Fruit fly (Drosophila melanogaster) whole organism, prepupa: ENCODE results near the gene CG7366.
A peak's percentile ranks its signal among the peaks of the same experiment; 100 is the strongest.

Experiments used
- Blimp-1 ChIP-seq: fragments of 200-800 bp; sonication (Bioruptor generic); optimal IDR thresholded peaks from 3 replicates; lab custom pipeline; 2017; ENCODE audit warnings: missing biosample characterization, missing genetic modification characterization, mild to moderate bottlenecking, moderate library complexity, missing genetic modification reagents
- CG10669 ChIP-seq: fragments of 200-800 bp; sonication (Bioruptor generic); optimal IDR thresholded peaks from 3 replicates; lab custom pipeline; 2018; ENCODE audit warnings: missing biosample characterization, mild to moderate bottlenecking, missing genetic modification characterization, moderate library complexity
- CG11762 ChIP-seq: fragments of 200-800 bp; sonication (Bioruptor generic); optimal IDR thresholded peaks from 3 replicates; lab custom pipeline; 2016; ENCODE audit warnings: missing biosample characterization, missing genetic modification characterization; ENCODE audit not compliant: insufficient read depth
- CG11902 ChIP-seq: fragments of 200-800 bp; sonication (Bioruptor generic); optimal IDR thresholded peaks from 3 replicates; lab custom pipeline; 2016; ENCODE audit warnings: missing biosample characterization, missing genetic modification characterization
- CG15336 ChIP-seq: fragments of 200-800 bp; sonication (Bioruptor generic); IDR thresholded peaks from 2 replicates; pipeline ENCODE4 v1.3.6; 2022; ENCODE audit warnings: missing biosample characterization, missing genetic modification characterization
- CG1621 ChIP-seq: fragments of 200-800 bp; sonication (Bioruptor generic); optimal IDR thresholded peaks from 3 replicates; lab custom pipeline; 2018; ENCODE audit warnings: missing biosample characterization, mild to moderate bottlenecking, missing genetic modification characterization
- CG16779 ChIP-seq: fragments of 200-800 bp; sonication (Bioruptor generic); optimal IDR thresholded peaks from 3 replicates; lab custom pipeline; 2017; ENCODE audit warnings: missing biosample characterization, mild to moderate bottlenecking, missing genetic modification characterization
- CG31627 ChIP-seq: fragments of 200-800 bp; sonication (Bioruptor generic); optimal IDR thresholded peaks from 3 replicates; lab custom pipeline; 2016; ENCODE audit warnings: missing biosample characterization, missing genetic modification characterization
- CG32006 ChIP-seq: fragments of 200-800 bp; sonication (Bioruptor generic); optimal IDR thresholded peaks from 3 replicates; lab custom pipeline; 2017; ENCODE audit warnings: missing biosample characterization, mild to moderate bottlenecking, missing genetic modification characterization
- CG3919 ChIP-seq: fragments of 200-800 bp; sonication (Bioruptor generic); optimal IDR thresholded peaks from 3 replicates; lab custom pipeline; 2016; ENCODE audit warnings: missing biosample characterization, missing genetic modification characterization
- CG4318 ChIP-seq: fragments of 200-800 bp; sonication (Bioruptor generic); optimal IDR thresholded peaks from 3 replicates; lab custom pipeline; 2017; ENCODE audit warnings: missing biosample characterization, mild to moderate bottlenecking, missing genetic modification characterization
- CG6163 ChIP-seq: fragments of 200-800 bp; sonication (Bioruptor generic); IDR thresholded peaks from 3 replicates; pipeline ENCODE4 v1.3.6; 2022; ENCODE audit warnings: missing biosample characterization, missing genetic modification characterization
- CG6276 ChIP-seq: fragments of 200-800 bp; sonication (Bioruptor generic); optimal IDR thresholded peaks from 2 replicates; lab custom pipeline; 2017; ENCODE audit warnings: missing biosample characterization, mild to moderate bottlenecking, missing genetic modification characterization
- CG6792 ChIP-seq: fragments of 200-800 bp; sonication (Bioruptor generic); optimal IDR thresholded peaks from 3 replicates; lab custom pipeline; 2016; ENCODE audit warnings: missing biosample characterization, missing genetic modification characterization
- CG6808 ChIP-seq: fragments of 200-800 bp; sonication (Bioruptor generic); optimal IDR thresholded peaks from 3 replicates; lab custom pipeline; 2017; ENCODE audit warnings: missing biosample characterization, missing genetic modification characterization, mild to moderate bottlenecking, moderate library complexity, missing genetic modification reagents
- CG6854 ChIP-seq: fragments of 200-800 bp; sonication (Bioruptor generic); optimal IDR thresholded peaks from 2 replicates; lab custom pipeline; 2017; ENCODE audit warnings: missing biosample characterization, mild to moderate bottlenecking, missing genetic modification characterization
- CG8119 ChIP-seq: fragments of 200-800 bp; sonication (Bioruptor generic); IDR thresholded peaks from 3 replicates; pipeline ENCODE4 v1.3.6; 2022; ENCODE audit warnings: missing biosample characterization, missing genetic modification characterization
- CG8319 ChIP-seq: fragments of 200-800 bp; sonication (Bioruptor generic); optimal IDR thresholded peaks from 3 replicates; lab custom pipeline; 2016; ENCODE audit warnings: missing biosample characterization, missing genetic modification characterization
- CG8632 ChIP-seq: fragments of 200-800 bp; sonication (Bioruptor generic); optimal IDR thresholded peaks from 3 replicates; lab custom pipeline; 2016; ENCODE audit warnings: missing biosample characterization, missing genetic modification characterization
- CG9139 ChIP-seq: fragments of 200-800 bp; sonication (Bioruptor generic); optimal IDR thresholded peaks from 3 replicates; lab custom pipeline; 2017; ENCODE audit warnings: missing biosample characterization, mild to moderate bottlenecking, missing genetic modification characterization
- Eip75B ChIP-seq: fragments of 200-800 bp; sonication (Bioruptor generic); optimal IDR thresholded peaks from 3 replicates; lab custom pipeline; 2016; ENCODE audit warnings: missing biosample characterization, missing genetic modification characterization
- Eip78C ChIP-seq: fragments of 200-800 bp; sonication (Bioruptor generic); peaks from one replicate; lab custom pipeline; 2016; ENCODE audit warnings: missing biosample characterization, missing genetic modification characterization
- Hr39 ChIP-seq: fragments of 200-800 bp; sonication (Bioruptor generic); optimal IDR thresholded peaks from 2 replicates; lab custom pipeline; 2016; ENCODE audit warnings: missing biosample characterization, missing genetic modification characterization
- Hr4 ChIP-seq: fragments of 200-800 bp; sonication (Bioruptor generic); optimal IDR thresholded peaks from 3 replicates; lab custom pipeline; 2016; ENCODE audit warnings: missing biosample characterization, missing genetic modification characterization
- Lpt ChIP-seq: fragments of 200-800 bp; sonication (Bioruptor generic); optimal IDR thresholded peaks from 3 replicates; lab custom pipeline; 2016; ENCODE audit warnings: missing biosample characterization, missing genetic modification characterization
- Met ChIP-seq: fragments of 200-800 bp; sonication (Bioruptor generic); optimal IDR thresholded peaks from 3 replicates; lab custom pipeline; 2016; ENCODE audit warnings: missing biosample characterization, missing genetic modification characterization
- Sox102F ChIP-seq: fragments of 200-800 bp; sonication (Bioruptor generic); optimal IDR thresholded peaks from 2 replicates; lab custom pipeline; 2016; ENCODE audit warnings: missing biosample characterization, mild to moderate bottlenecking, missing genetic modification characterization
- Sox14 ChIP-seq: fragments of 200-800 bp; sonication (Bioruptor generic); optimal IDR thresholded peaks from 3 replicates; lab custom pipeline; 2016; ENCODE audit warnings: missing biosample characterization, missing genetic modification characterization
- Sox15 ChIP-seq: fragments of 200-800 bp; sonication (Bioruptor generic); optimal IDR thresholded peaks from 3 replicates; lab custom pipeline; 2016; ENCODE audit warnings: missing biosample characterization, missing genetic modification characterization
- achi ChIP-seq: fragments of 200-800 bp; sonication (Bioruptor generic); optimal IDR thresholded peaks from 3 replicates; lab custom pipeline; 2016; ENCODE audit warnings: missing biosample characterization, missing genetic modification characterization
- acj6 ChIP-seq: fragments of 200-800 bp; sonication (Bioruptor generic); optimal IDR thresholded peaks from 3 replicates; lab custom pipeline; 2016; ENCODE audit warnings: missing biosample characterization, missing genetic modification characterization
- cyc ChIP-seq: fragments of 200-800 bp; sonication (Bioruptor generic); optimal IDR thresholded peaks from 3 replicates; lab custom pipeline; 2016; ENCODE audit warnings: missing biosample characterization, missing genetic modification characterization
- fkh ChIP-seq: fragments of 200-800 bp; sonication (Bioruptor generic); optimal IDR thresholded peaks from 3 replicates; lab custom pipeline; 2017; ENCODE audit warnings: missing biosample characterization, mild to moderate bottlenecking, missing genetic modification characterization, moderate library complexity
- lz ChIP-seq: fragments of 200-800 bp; sonication (Bioruptor generic); optimal IDR thresholded peaks from 3 replicates; lab custom pipeline; 2016; ENCODE audit warnings: missing biosample characterization, missing genetic modification characterization
- net ChIP-seq: fragments of 200-800 bp; sonication (Bioruptor generic); optimal IDR thresholded peaks from 3 replicates; lab custom pipeline; 2016; ENCODE audit warnings: missing biosample characterization, missing genetic modification characterization
- pdm3 ChIP-seq: fragments of 200-800 bp; sonication (Bioruptor generic); optimal IDR thresholded peaks from 3 replicates; lab custom pipeline; 2016; ENCODE audit warnings: missing biosample characterization, missing genetic modification characterization
- spab ChIP-seq: fragments of 200-800 bp; sonication (Bioruptor generic); optimal IDR thresholded peaks from 2 replicates; lab custom pipeline; 2017; ENCODE audit warnings: missing biosample characterization, mild to moderate bottlenecking, missing genetic modification characterization, missing genetic modification reagents
- ss ChIP-seq, 2 experiments: fragments of 200-800 bp; sonication (Bioruptor generic); optimal IDR thresholded peaks; 2 replicates in 1 of 2; 3 replicates in 1 of 2; lab custom pipeline; 2017 to 2018; ENCODE audit warnings: mild to moderate bottlenecking in 2 of 2, missing biosample characterization in 2 of 2, missing genetic modification characterization in 2 of 2, moderate library complexity in 1 of 2
- svp ChIP-seq: fragments of 200-800 bp; sonication (Bioruptor generic); peaks from one replicate; lab custom pipeline; 2016; ENCODE audit warnings: missing biosample characterization, missing genetic modification characterization
- topi ChIP-seq: fragments of 200-800 bp; sonication (Bioruptor generic); optimal IDR thresholded peaks from 3 replicates; lab custom pipeline; 2016; ENCODE audit warnings: missing biosample characterization, missing genetic modification characterization
- vri ChIP-seq: fragments of 200-800 bp; sonication (Bioruptor generic); optimal IDR thresholded peaks from 3 replicates; lab custom pipeline; 2016; ENCODE audit warnings: missing biosample characterization, mild to moderate bottlenecking, missing genetic modification characterization

CG7366 gene

dm6 chr3L:8156199-8156598 is 46.0 kb downstream of the CG7366 start (continued):
- TF ChIP-seq CG6276 (peak; percentile 36), CG6163 (GFP tag; lab: Robert Waterston, UW) (peak; percentile 68), vri (GFP tag; lab: Kevin White, UChicago) (no peak), CG11762 (GFP tag; lab: Kevin White, UChicago) (no peak), Sox15 (GFP tag; lab: Kevin White, UChicago) (no peak), CG32006 (GFP tag; lab: Kevin White, UChicago) (peak; percentile 22), CG3919 (GFP tag; lab: Kevin White, UChicago) (peak; percentile 42), CG6792 (GFP tag; lab: Kevin White, UChicago) (no peak), fkh (GFP tag; lab: Kevin White, UChicago) (no peak), Hr39 (GFP tag; lab: Kevin White, UChicago) (no peak), net (peak; percentile 15), lz (GFP tag; lab: Kevin White, UChicago) (peak; percentile 23), Sox14 (GFP tag; lab: Kevin White, UChicago) (no peak), Sox102F (GFP tag; lab: Kevin White, UChicago) (no peak)
- TF ChIP-seq, all 60 proteins: peak for 25

- no peak for TF ChIP-seq CG8319
- no peak for TF ChIP-seq Eip75B (GFP tag; lab: Kevin White, UChicago)
- TF ChIP-seq CG6163 (GFP tag; lab: Robert Waterston, UW): no peak
- TF ChIP-seq achi: no peak
- TF ChIP-seq CG15336: no peak
- no peak for TF ChIP-seq pdm3
- TF ChIP-seq CG10669: no peak
- TF ChIP-seq Blimp-1: no peak
- TF ChIP-seq Sox14 (GFP tag; lab: Kevin White, UChicago): no peak
- TF ChIP-seq lz (GFP tag; lab: Kevin White, UChicago): no peak
- TF ChIP-seq cyc (GFP tag; lab: Kevin White, UChicago): no peak
- no peak for TF ChIP-seq CG9139 (GFP tag; lab: Kevin White, UChicago)
- TF ChIP-seq CG4318 (GFP tag; lab: Kevin White, UChicago): no peak
Measured at dm6 chr3L:8155324-8155723, 46.9 kb downstream of the CG7366 start.

dm6 chr3L:8154544-8154943 is 47.7 kb downstream of the CG7366 start:
- no peak for TF ChIP-seq CG31627 (GFP tag; lab: Kevin White, UChicago)
- TF ChIP-seq Blimp-1: no peak
- peak; percentile 9 for TF ChIP-seq CG10669
- TF ChIP-seq Eip78C (GFP tag; lab: Kevin White, UChicago): peak; percentile 18
- TF ChIP-seq CG15336: peak; percentile 37; the same call in 1 of the 2 replicates
- TF ChIP-seq spab: peak; percentile 18
- peak; percentile 10 for TF ChIP-seq CG8632 (GFP tag; lab: Kevin White, UChicago)
- TF ChIP-seq CG6808 (GFP tag; lab: Kevin White, UChicago): peak; percentile 41
- peak in 1 of 2 experiments; percentile 36 for TF ChIP-seq ss (GFP tag; optimal IDR thresholded peaks at IDR 0.05; lab: Kevin White, UChicago)
- no peak for TF ChIP-seq net
- TF ChIP-seq CG9139 (GFP tag; lab: Kevin White, UChicago): peak; percentile 36

dm6 chr3L:8153206-8153996 is 48.8 kb downstream of the CG7366 start:
- TF ChIP-seq CG4318 (GFP tag; lab: Kevin White, UChicago) (peak; percentile 88), CG16779 (tag; lab: Kevin White, UChicago) (peak; percentile 54), CG1621 (tag; lab: Kevin White, UChicago) (no peak), ss (GFP tag; optimal IDR thresholded peaks at IDR 0.05; lab: Kevin White, UChicago) (peak in 1 of 2 experiments; percentile 55), CG8319 (peak; percentile 47), CG6792 (GFP tag; lab: Kevin White, UChicago) (peak; percentile 61), lz (GFP tag; lab: Kevin White, UChicago) (peak; percentile 51), CG6276 (peak; percentile 95), svp (no peak), CG8119 (GFP tag; lab: Robert Waterston, UW) (peak; percentile 95), Sox14 (GFP tag; lab: Kevin White, UChicago) (peak; percentile 78), Blimp-1 (no peak), Lpt (GFP tag; lab: Kevin White, UChicago) (peak; percentile 91), pdm3 (peak; percentile 88), vri (GFP tag; lab: Kevin White, UChicago) (peak; percentile 17), topi (GFP tag; lab: Kevin White, UChicago) (peak; percentile 62), Sox15 (GFP tag; lab: Kevin White, UChicago) (peak; percentile 56), CG32006 (GFP tag; lab: Kevin White, UChicago) (peak; percentile 95), CG11902 (GFP tag; lab: Kevin White, UChicago) (peak; percentile 52), Hr4 (GFP tag; lab: Kevin White, UChicago) (peak; percentile 96), CG10669 (peak; percentile 54), CG6854 (no peak), acj6 (GFP tag; lab: Kevin White, UChicago) (peak; percentile 81), Met (peak; percentile 62), cyc (GFP tag; lab: Kevin White, UChicago) (peak; percentile 50), fkh (GFP tag; lab: Kevin White, UChicago) (no peak)
